Worm (Caenorhabditis elegans): ENCODE data around the gene K03B8.14.

DNA sequence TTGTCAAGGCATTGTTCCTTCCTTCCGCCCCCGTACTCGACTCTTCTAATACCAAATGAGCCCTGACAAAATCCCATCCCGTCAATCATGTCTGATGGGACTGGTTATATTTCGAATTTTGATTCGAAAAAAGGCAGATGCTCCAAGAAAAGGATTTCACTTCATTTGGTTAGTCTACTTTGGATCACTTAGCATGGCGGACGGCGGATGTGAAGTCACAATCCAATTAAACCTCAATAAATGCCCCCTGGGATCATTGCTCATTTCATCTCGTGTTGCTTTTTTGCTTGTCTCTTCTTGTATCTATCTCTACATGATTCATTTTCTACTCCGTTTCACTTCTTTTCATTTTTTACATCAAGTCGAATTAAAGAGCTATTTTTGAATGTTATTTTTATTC, 11.0 kb upstream of the K03B8.14 start:
- TF ChIP-seq tbx-37 (GFP tag; conservative IDR thresholded peaks at IDR 0.05) (no peak), aly-1 (tag; optimal IDR thresholded peaks at IDR 0.05) (no peak), tbx-11 (GFP tag; IDR thresholded peaks at IDR 0.05) (no peak), ets-7 (tag; optimal IDR thresholded peaks at IDR 0.05) (no peak), ceh-36 (tag; optimal IDR thresholded peaks at IDR 0.05) (no peak), ama-1 (optimal IDR thresholded peaks at IDR 0.05) (no peak), hmg-4 (GFP tag; optimal IDR thresholded peaks at IDR 0.05) (no peak), scrt-1 (GFP tag; IDR thresholded peaks at IDR 0.05) (no peak)

Data from whole organism, early embryonic.